Worm (Caenorhabditis elegans) whole organism, L3 larva: ENCODE data around the gene F21D9.11.

Source experiments
- R02D3.7 ChIP-seq: fragments of 150-350 bp; optimal IDR thresholded peaks from 2 replicates; lab custom pipeline; 2014; ENCODE audit warnings: missing biosample characterization, missing genetic modification characterization
- ZK546.5 ChIP-seq: sonication (generic microtip); optimal IDR thresholded peaks from 2 replicates; lab custom pipeline; 2017; ENCODE audit warnings: missing biosample characterization, missing genetic modification characterization
- aly-2 ChIP-seq: fragments of 150-350 bp; optimal IDR thresholded peaks from 2 replicates; lab custom pipeline; 2014; ENCODE audit warnings: missing biosample characterization, missing genetic modification characterization
- ceh-82 ChIP-seq: fragments of 150-350 bp; optimal IDR thresholded peaks from 2 replicates; lab custom pipeline; 2014; ENCODE audit warnings: missing biosample characterization, missing genetic modification characterization
- ceh-9 ChIP-seq: sonication (generic microtip); optimal IDR thresholded peaks from 2 replicates; lab custom pipeline; 2018; ENCODE audit warnings: missing biosample characterization, missing genetic modification characterization
- daf-12 ChIP-seq: fragments of 150-350 bp; optimal IDR thresholded peaks from 2 replicates; lab custom pipeline; 2014; ENCODE audit warnings: missing biosample characterization, missing genetic modification reagents, missing genetic modification characterization
- egl-27 ChIP-seq: sonication (generic microtip); optimal IDR thresholded peaks from 4 replicates; lab custom pipeline; 2017; ENCODE audit warnings: missing biosample characterization, missing genetic modification reagents, missing genetic modification characterization
- egl-5 ChIP-seq: fragments of 150-350 bp; optimal IDR thresholded peaks from 2 replicates; lab custom pipeline; 2017; ENCODE audit warnings: missing biosample characterization, missing genetic modification reagents, missing genetic modification characterization, inconsistent platforms
- elt-1 ChIP-seq: fragments of 150-350 bp; optimal IDR thresholded peaks from 2 replicates; lab custom pipeline; 2014; ENCODE audit warnings: missing biosample characterization, missing genetic modification characterization
- elt-2 ChIP-seq: sonication (generic microtip); optimal IDR thresholded peaks from 2 replicates; lab custom pipeline; 2016; ENCODE audit warnings: missing genetic modification reagents, mild to moderate bottlenecking, missing genetic modification characterization, missing compliant biosample characterization
- elt-3 ChIP-seq, 3 experiments: fragments of 150-350 bp in 1 of 3; sonication (generic microtip) in 2 of 3; optimal IDR thresholded peaks; 2 replicates in 2 of 3; 4 replicates in 1 of 3; lab custom pipeline; 2014 to 2017; ENCODE audit warnings: missing biosample characterization in 3 of 3, missing genetic modification characterization in 3 of 3
- eor-1 ChIP-seq, 2 experiments: fragments of 150-350 bp; optimal IDR thresholded peaks; 2 replicates each; lab custom pipeline; 2014 to 2018; ENCODE audit warnings: missing biosample characterization in 2 of 2, missing genetic modification characterization in 2 of 2
- hmg-11 ChIP-seq: sonication (generic microtip); optimal IDR thresholded peaks from 2 replicates; lab custom pipeline; 2016; ENCODE audit warnings: missing genetic modification characterization, missing compliant biosample characterization
- lin-39 ChIP-seq: fragments of 150-350 bp; optimal IDR thresholded peaks from 2 replicates; lab custom pipeline; 2018; ENCODE audit warnings: missing biosample characterization, missing genetic modification reagents, missing genetic modification characterization
- mml-1 ChIP-seq: fragments of 150-350 bp; sonication (generic microtip); optimal IDR thresholded peaks from 3 replicates; lab custom pipeline; 2014; ENCODE audit warnings: missing biosample characterization, missing genetic modification characterization
- nfya-1 ChIP-seq: sonication (generic microtip); optimal IDR thresholded peaks from 2 replicates; lab custom pipeline; 2017; ENCODE audit warnings: missing genetic modification characterization, mild to moderate bottlenecking, missing compliant biosample characterization, antibody characterized with exemption, moderate library complexity; ENCODE audit not compliant: insufficient read depth
- nhr-11 ChIP-seq: fragments of 150-350 bp; optimal IDR thresholded peaks from 2 replicates; lab custom pipeline; 2014; ENCODE audit warnings: missing biosample characterization, missing genetic modification characterization
- nhr-12 ChIP-seq: fragments of 150-350 bp; optimal IDR thresholded peaks from 2 replicates; lab custom pipeline; 2014; ENCODE audit warnings: missing biosample characterization, missing genetic modification characterization
- nhr-23 ChIP-seq: fragments of 150-350 bp; optimal IDR thresholded peaks from 2 replicates; lab custom pipeline; 2014; ENCODE audit warnings: missing biosample characterization, missing genetic modification reagents, missing genetic modification characterization
- nhr-237 ChIP-seq: fragments of 150-350 bp; optimal IDR thresholded peaks from 2 replicates; lab custom pipeline; 2014; ENCODE audit warnings: missing biosample characterization, missing genetic modification characterization
- nhr-28 ChIP-seq: fragments of 150-350 bp; optimal IDR thresholded peaks from 2 replicates; lab custom pipeline; 2014; ENCODE audit warnings: missing biosample characterization, missing genetic modification characterization
- nhr-43 ChIP-seq: sonication (generic microtip); optimal IDR thresholded peaks from 2 replicates; lab custom pipeline; 2016; ENCODE audit warnings: mild to moderate bottlenecking, missing genetic modification characterization, missing compliant biosample characterization; ENCODE audit not compliant: poor library complexity, severe bottlenecking
- nhr-67 ChIP-seq: fragments of 150-350 bp; optimal IDR thresholded peaks from 2 replicates; lab custom pipeline; 2014; ENCODE audit warnings: missing biosample characterization, missing genetic modification characterization
- nhr-76 ChIP-seq: fragments of 150-350 bp; sonication (generic microtip); optimal IDR thresholded peaks from 5 replicates; lab custom pipeline; 2014; ENCODE audit warnings: missing biosample characterization, missing genetic modification characterization
- nhr-77 ChIP-seq: fragments of 150-350 bp; optimal IDR thresholded peaks from 2 replicates; lab custom pipeline; 2014; ENCODE audit warnings: missing biosample characterization, missing genetic modification characterization
- pqm-1 ChIP-seq: fragments of 150-350 bp; optimal IDR thresholded peaks from 2 replicates; lab custom pipeline; 2017; ENCODE audit warnings: missing biosample characterization, missing genetic modification characterization, inconsistent platforms
- sea-2 ChIP-seq: fragments of 150-350 bp; sonication (generic microtip); optimal IDR thresholded peaks from 4 replicates; lab custom pipeline; 2014; ENCODE audit warnings: missing biosample characterization, missing genetic modification reagents, missing genetic modification characterization
- skn-1 ChIP-seq: fragments of 150-350 bp; optimal IDR thresholded peaks from 2 replicates; lab custom pipeline; 2014; ENCODE audit warnings: missing biosample characterization, missing genetic modification characterization
- snpc-4 ChIP-seq: fragments of 150-350 bp; optimal IDR thresholded peaks from 2 replicates; lab custom pipeline; 2014; ENCODE audit warnings: missing biosample characterization, missing genetic modification characterization
- tbx-2 ChIP-seq: sonication (generic microtip); optimal IDR thresholded peaks from 2 replicates; lab custom pipeline; 2016; ENCODE audit warnings: mild to moderate bottlenecking, missing genetic modification characterization, missing compliant biosample characterization
- unc-39 ChIP-seq: sonication (generic microtip); optimal IDR thresholded peaks from 4 replicates; lab custom pipeline; 2017; ENCODE audit warnings: missing biosample characterization, missing genetic modification characterization
- unc-62 ChIP-seq: fragments of 150-350 bp; sonication (generic microtip); optimal IDR thresholded peaks from 4 replicates; lab custom pipeline; 2014; ENCODE audit warnings: missing biosample characterization, missing genetic modification reagents, missing genetic modification characterization
- zag-1 ChIP-seq: fragments of 150-350 bp; optimal IDR thresholded peaks from 2 replicates; lab custom pipeline; 2014; ENCODE audit warnings: missing biosample characterization, missing genetic modification characterization
- ztf-11 ChIP-seq: fragments of 150-350 bp; optimal IDR thresholded peaks from 2 replicates; lab custom pipeline; 2014; ENCODE audit warnings: missing biosample characterization, missing genetic modification characterization

F21D9.11 gene

ce11 chrV:19233469-19233868, 18.5 kb upstream of the F21D9.11 start, which contains the start of gene fbxb-116:
TSS of gene fbxb-116 (plus strand) at chrV:19233769.
- TF ChIP-seq ztf-11 (no peak), unc-39 (no peak), elt-2 (tag; lab: Kevin White, UChicago) (no peak), nhr-77 (no peak), tbx-2 (tag; lab: Kevin White, UChicago) (no peak), zag-1 (tag; lab: Kevin White, UChicago) (no peak), unc-62 (GFP tag; lab: Kevin White, UChicago) (no peak), mml-1 (tag; lab: Kevin White, UChicago) (no peak), hmg-11 (tag; lab: Kevin White, UChicago) (no peak), elt-3 (tag; optimal IDR thresholded peaks at IDR 0.05; lab: Kevin White, UChicago) (no peak), eor-1 (tag; optimal IDR thresholded peaks at IDR 0.05; lab: Kevin White, UChicago) (no peak), skn-1 (no peak), ceh-9 (no peak), nhr-28 (tag; lab: Kevin White, UChicago) (no peak), ceh-82 (tag; lab: Kevin White, UChicago) (no peak), ZK546.5 (tag; lab: Kevin White, UChicago) (no peak), nhr-12 (tag; lab: Kevin White, UChicago) (no peak), daf-12 (tag; lab: Kevin White, UChicago) (no peak), aly-2 (tag; lab: Kevin White, UChicago) (no peak)

DNA sequence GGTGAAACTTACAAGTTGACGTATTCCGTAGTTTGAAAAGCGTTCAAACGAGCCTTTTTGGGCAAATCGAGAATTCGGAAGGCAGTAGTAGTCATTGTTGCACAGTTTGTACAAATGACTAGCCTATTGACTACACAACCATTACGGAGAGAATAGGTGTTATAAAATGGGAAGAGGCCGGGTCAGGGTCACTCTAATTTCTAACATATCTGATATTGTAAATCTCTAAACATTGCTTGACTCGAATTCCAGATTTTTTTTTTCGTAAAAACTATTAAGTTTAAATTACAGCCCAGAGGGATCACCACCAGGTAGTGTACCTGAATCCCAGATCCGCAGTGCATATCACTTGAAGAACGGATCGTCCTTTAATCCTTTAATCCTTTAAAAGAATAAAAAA, 14.7 kb upstream of the F21D9.11 start, which contains the start of gene fbxb-2:
fbxb-2 (minus strand) TSS at position 101 of the 400 bp plus-strand sequence.
- TF ChIP-seq skn-1 (no peak), nhr-76 (tag; lab: Kevin White, UChicago) (no peak), zag-1 (tag; lab: Kevin White, UChicago) (no peak), ceh-9 (no peak), nfya-1 (tag; lab: Kevin White, UChicago) (no peak), nhr-237 (tag; lab: Kevin White, UChicago) (no peak), nhr-12 (tag; lab: Kevin White, UChicago) (no peak), elt-3 (tag; optimal IDR thresholded peaks at IDR 0.05; lab: Kevin White, UChicago) (no peak), mml-1 (tag; lab: Kevin White, UChicago) (no peak), daf-12 (tag; lab: Kevin White, UChicago) (no peak), elt-1 (tag; lab: Kevin White, UChicago) (no peak), pqm-1 (tag; lab: Kevin White, UChicago) (no peak), nhr-43 (no peak), ceh-82 (tag; lab: Kevin White, UChicago) (no peak), nhr-28 (tag; lab: Kevin White, UChicago) (no peak), nhr-11 (tag; lab: Kevin White, UChicago) (no peak), lin-39 (tag; lab: Kevin White, UChicago) (no peak), sea-2 (no peak)

- no peak for TF ChIP-seq mml-1 (tag; lab: Kevin White, UChicago)
- TF ChIP-seq elt-1 (tag; lab: Kevin White, UChicago), result no peak
- no peak for TF ChIP-seq hmg-11 (tag; lab: Kevin White, UChicago)
- TF ChIP-seq egl-5 (tag; lab: Kevin White, UChicago), result no peak
- no peak for TF ChIP-seq nhr-67
- TF ChIP-seq snpc-4 (tag; lab: Kevin White, UChicago), result no peak
- TF ChIP-seq unc-39, result no peak
- TF ChIP-seq sea-2, result no peak
- no peak for TF ChIP-seq egl-27 (tag; lab: Kevin White, UChicago)
- TF ChIP-seq R02D3.7, result no peak
- no peak for TF ChIP-seq nhr-23
- TF ChIP-seq ztf-11, result no peak
- TF ChIP-seq nhr-77, result no peak
- TF ChIP-seq skn-1, result no peak
- TF ChIP-seq tbx-2 (tag; lab: Kevin White, UChicago), result no peak
Measured at ce11 chrV:19240129-19240528, 11.8 kb upstream of the F21D9.11 start, which contains the start of the genes fbxb-115 and fbxb-1. TSS of gene fbxb-115 (minus strand) at chrV:19240229. TSS of gene fbxb-1 (plus strand) at chrV:19240354.

DNA sequence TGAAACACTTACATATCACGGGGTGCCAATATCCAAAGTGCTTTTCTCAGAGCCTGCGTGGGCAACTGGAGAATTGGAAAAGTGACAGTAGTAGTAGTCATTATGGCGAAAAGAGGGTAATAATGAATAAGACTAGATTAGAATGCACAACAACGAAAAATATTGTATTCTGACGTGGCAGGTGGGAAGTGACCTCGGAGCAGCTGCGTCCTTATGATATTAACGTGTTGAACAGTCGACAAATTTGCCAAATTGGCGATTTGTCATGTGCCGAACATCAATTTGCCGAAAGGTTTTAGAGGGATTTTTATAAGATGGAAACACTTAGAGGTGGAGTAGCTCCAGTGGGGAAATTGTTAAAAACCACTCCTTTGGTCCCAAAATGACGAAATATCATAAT, 961 bp upstream of the F21D9.11 start, which contains the start of gene str-81:
str-81 (minus strand) TSS at position 101 of the 400 bp plus-strand sequence.
- TF ChIP-seq sea-2, result no peak
- no peak for TF ChIP-seq lin-39 (tag; lab: Kevin White, UChicago)
- TF ChIP-seq unc-39, result no peak
- TF ChIP-seq unc-62 (GFP tag; lab: Kevin White, UChicago), result no peak
- TF ChIP-seq, all 47 proteins: peak for 0
